Worm (Caenorhabditis elegans): ENCODE measurements around the gene T19C3.6.

T19C3.6 gene

ce11 chrIII:598687-599086 is 32.6 kb downstream of the T19C3.6 start, which contains the start of gene Y55B1AR.2:
Gene Y55B1AR.2 (minus strand): TSS chrIII:598787.
- TF ChIP-seq zip-5 (tag; optimal IDR thresholded peaks at IDR 0.05) (no peak), elt-2 (tag; optimal IDR thresholded peaks at IDR 0.05) (no peak), pha-4 (tag; optimal IDR thresholded peaks at IDR 0.05) (no peak)

ce11 chrIII:598168-598567 is 33.2 kb downstream of the T19C3.6 start:
- TF ChIP-seq rnt-1 (tag; optimal IDR thresholded peaks at IDR 0.05) (peak; percentile 32), npax-4 (tag; optimal IDR thresholded peaks at IDR 0.05) (no peak), unc-86 (tag; optimal IDR thresholded peaks at IDR 0.05) (no peak), ceh-22 (tag; optimal IDR thresholded peaks at IDR 0.05) (no peak), fkh-6 (tag; optimal IDR thresholded peaks at IDR 0.05) (no peak), madf-2 (tag; optimal IDR thresholded peaks at IDR 0.05) (no peak), dmd-4 (tag; optimal IDR thresholded peaks at IDR 0.05; ENCODE audit: borderline replicate concordance) (no peak), C38D4.7 (GFP tag; optimal IDR thresholded peaks at IDR 0.05) (no peak), che-1 (tag; optimal IDR thresholded peaks at IDR 0.05) (no peak), hlh-13 (GFP tag; optimal IDR thresholded peaks at IDR 0.05) (no peak), ama-1 (optimal IDR thresholded peaks at IDR 0.05) (no peak), sox-4 (tag; optimal IDR thresholded peaks at IDR 0.05) (no peak), K09A11.1 (tag; optimal IDR thresholded peaks at IDR 0.05; ENCODE audit: insufficient read depth) (no peak), ceh-9 (tag; optimal IDR thresholded peaks at IDR 0.05) (no peak), ets-4 (tag; optimal IDR thresholded peaks at IDR 0.05) (peak; percentile 18), odd-2 (tag; optimal IDR thresholded peaks at IDR 0.05) (no peak), ref-2 (tag; optimal IDR thresholded peaks at IDR 0.05) (peak; percentile 40), pha-4 (tag; optimal IDR thresholded peaks at IDR 0.05) (no peak), hlh-30 (tag; optimal IDR thresholded peaks at IDR 0.05; ENCODE audit: insufficient read depth) (peak; percentile 42), ceh-19 (GFP tag; optimal IDR thresholded peaks at IDR 0.05) (no peak), fax-1 (tag; optimal IDR thresholded peaks at IDR 0.05) (no peak), hlh-6 (tag; optimal IDR thresholded peaks at IDR 0.05) (no peak), ceh-31 (tag; optimal IDR thresholded peaks at IDR 0.05) (peak; percentile 59), ceh-34 (tag; optimal IDR thresholded peaks at IDR 0.05) (peak; percentile 50), ceh-18 (tag; optimal IDR thresholded peaks at IDR 0.05) (peak; percentile 60), unc-55 (GFP tag; optimal IDR thresholded peaks at IDR 0.05) (no peak), F13H6.1 (tag; optimal IDR thresholded peaks at IDR 0.05) (no peak), nfya-1 (tag; optimal IDR thresholded peaks at IDR 0.05) (peak; percentile 63), nhr-11 (tag; optimal IDR thresholded peaks at IDR 0.05) (no peak), syd-9 (tag; optimal IDR thresholded peaks at IDR 0.05) (no peak), tbx-2 (tag; optimal IDR thresholded peaks at IDR 0.05) (peak; percentile 60), ceh-14 (tag; optimal IDR thresholded peaks at IDR 0.05) (no peak), pat-9 (tag; optimal IDR thresholded peaks at IDR 0.05) (no peak), unc-42 (tag; optimal IDR thresholded peaks at IDR 0.05) (peak; percentile 96), hlh-8 (tag; optimal IDR thresholded peaks at IDR 0.05) (no peak), eyg-1 (tag; optimal IDR thresholded peaks at IDR 0.05) (peak; percentile 22), elt-2 (tag; optimal IDR thresholded peaks at IDR 0.05) (no peak), sdc-2 (tag; optimal IDR thresholded peaks at IDR 0.05) (no peak), ceh-48 (tag; optimal IDR thresholded peaks at IDR 0.05) (peak; percentile 78)

ce11 chrIII:595449-595848 is 35.9 kb downstream of the T19C3.6 start:
- TF ChIP-seq pag-3 (tag; optimal IDR thresholded peaks at IDR 0.05; ENCODE audit: borderline replicate concordance) = no peak
- no peak for TF ChIP-seq odd-2 (tag; optimal IDR thresholded peaks at IDR 0.05)
- no peak for TF ChIP-seq sdc-2 (tag; optimal IDR thresholded peaks at IDR 0.05)
- TF ChIP-seq F13H6.1 (tag; optimal IDR thresholded peaks at IDR 0.05) = no peak
- TF ChIP-seq ceh-19 (GFP tag; optimal IDR thresholded peaks at IDR 0.05) = no peak
- TF ChIP-seq hlh-13 (GFP tag; optimal IDR thresholded peaks at IDR 0.05) = no peak
- no peak for TF ChIP-seq K09A11.1 (tag; optimal IDR thresholded peaks at IDR 0.05; ENCODE audit: insufficient read depth)
- no peak for TF ChIP-seq ceh-48 (tag; optimal IDR thresholded peaks at IDR 0.05)
- TF ChIP-seq fkh-6 (tag; optimal IDR thresholded peaks at IDR 0.05) = no peak
- no peak for TF ChIP-seq elt-2 (tag; optimal IDR thresholded peaks at IDR 0.05)
